Fruit fly (Drosophila melanogaster) whole organism, adult: ENCODE measurements around the gene gcm.

Experiments
- CG11617 ChIP-seq: fragments of 200-800 bp; sonication (Bioruptor generic); optimal IDR thresholded peaks from 2 replicates; lab custom pipeline; 2017; ENCODE audit warnings: mild to moderate bottlenecking, missing biosample characterization, missing genetic modification reagents, missing genetic modification characterization
- CG12768 ChIP-seq: fragments of 200-800 bp; sonication (Bioruptor generic); optimal IDR thresholded peaks from 2 replicates; lab custom pipeline; 2017; ENCODE audit warnings: missing biosample characterization, missing genetic modification characterization, mild to moderate bottlenecking, moderate library complexity, missing genetic modification reagents
- CG14711 ChIP-seq: fragments of 200-800 bp; sonication (Bioruptor generic); optimal IDR thresholded peaks from 2 replicates; lab custom pipeline; 2018; ENCODE audit warnings: missing biosample characterization, mild to moderate bottlenecking, missing genetic modification characterization, moderate library complexity
- CG1620 ChIP-seq: fragments of 200-800 bp; sonication (Bioruptor generic); optimal IDR thresholded peaks from 2 replicates; lab custom pipeline; 2016; ENCODE audit warnings: missing biosample characterization, missing genetic modification characterization
- CG33017 ChIP-seq: fragments of 200-800 bp; sonication (Bioruptor generic); optimal IDR thresholded peaks from 2 replicates; lab custom pipeline; 2018; ENCODE audit warnings: missing biosample characterization, mild to moderate bottlenecking, missing genetic modification characterization, moderate library complexity
- CG5204 ChIP-seq: fragments of 200-800 bp; sonication (Bioruptor generic); optimal IDR thresholded peaks from 2 replicates; lab custom pipeline; 2016; ENCODE audit warnings: missing biosample characterization, missing genetic modification characterization
- CG7045 ChIP-seq: fragments of 200-800 bp; sonication (Bioruptor generic); optimal IDR thresholded peaks from 2 replicates; lab custom pipeline; 2017; ENCODE audit warnings: missing biosample characterization, mild to moderate bottlenecking, missing genetic modification characterization
- CG7101 ChIP-seq: fragments of 200-800 bp; sonication (Bioruptor generic); optimal IDR thresholded peaks from 2 replicates; lab custom pipeline; 2018; ENCODE audit warnings: missing biosample characterization, mild to moderate bottlenecking, missing genetic modification characterization, moderate library complexity
- Clk ChIP-seq: fragments of 200-800 bp; sonication (Bioruptor generic); optimal IDR thresholded peaks from 2 replicates; lab custom pipeline; 2017; ENCODE audit warnings: missing biosample characterization, missing genetic modification characterization
- Crg-1 ChIP-seq: fragments of 200-800 bp; sonication (Bioruptor generic); optimal IDR thresholded peaks from 2 replicates; lab custom pipeline; 2016; ENCODE audit warnings: missing biosample characterization, missing genetic modification characterization
- Hr96 ChIP-seq: fragments of 200-800 bp; sonication (Bioruptor generic); optimal IDR thresholded peaks from 2 replicates; lab custom pipeline; 2016; ENCODE audit warnings: missing biosample characterization, missing genetic modification characterization
- bab1 ChIP-seq: fragments of 200-800 bp; sonication (Bioruptor generic); optimal IDR thresholded peaks from 3 replicates; lab custom pipeline; 2019; ENCODE audit warnings: missing biosample characterization, mild to moderate bottlenecking, missing genetic modification characterization, moderate library complexity
- cic ChIP-seq: fragments of 200-800 bp; sonication (Bioruptor generic); optimal IDR thresholded peaks from 2 replicates; lab custom pipeline; 2017; ENCODE audit warnings: missing biosample characterization, mild to moderate bottlenecking, missing genetic modification characterization, moderate library complexity
- cnc ChIP-seq, 2 experiments: fragments of >200 bp; optimal IDR thresholded peaks; 2 replicates each; lab custom pipeline; 2017
- kay ChIP-seq: fragments of 200-800 bp; sonication (Bioruptor generic); peaks from one replicate; lab custom pipeline; 2016; ENCODE audit warnings: missing biosample characterization, missing genetic modification characterization, borderline replicate concordance
- ovo ChIP-seq: fragments of 200-800 bp; sonication (Bioruptor generic); optimal IDR thresholded peaks from 2 replicates; lab custom pipeline; 2016; ENCODE audit warnings: missing biosample characterization, missing genetic modification characterization
- pad ChIP-seq: fragments of 200-800 bp; sonication (Bioruptor generic); optimal IDR thresholded peaks from 3 replicates; lab custom pipeline; 2017; ENCODE audit warnings: missing biosample characterization, missing genetic modification characterization, mild to moderate bottlenecking, moderate library complexity, missing genetic modification reagents
- tj ChIP-seq: fragments of 200-800 bp; sonication (Bioruptor generic); optimal IDR thresholded peaks from 3 replicates; lab custom pipeline; 2017; ENCODE audit warnings: missing biosample characterization, mild to moderate bottlenecking, missing genetic modification characterization, moderate library complexity
- toe ChIP-seq: fragments of 200-800 bp; sonication (Bioruptor generic); optimal IDR thresholded peaks from 2 replicates; lab custom pipeline; 2016; ENCODE audit warnings: missing biosample characterization, missing genetic modification characterization

Gene gcm

dm6 chr2L:9601220-9601619, 19.7 kb upstream of the gcm start:
- TF ChIP-seq CG11617 (GFP tag; lab: Kevin White, UChicago) (no peak), Clk (GFP tag; lab: Kevin White, UChicago) (no peak), CG1620 (GFP tag; lab: Kevin White, UChicago) (no peak), Crg-1 (GFP tag; lab: Kevin White, UChicago) (no peak), ovo (GFP tag; lab: Kevin White, UChicago) (no peak), Hr96 (GFP tag; lab: Kevin White, UChicago) (no peak), tj (GFP tag; lab: Kevin White, UChicago) (no peak), CG5204 (GFP tag; lab: Kevin White, UChicago) (no peak), CG12768 (no peak)

dm6 chr2L:9600772-9601171, 19.2 kb upstream of the gcm start, which contains the start of gene CG4382:
CG4382 (minus strand) TSS chr2L:9600872.
- no peak for TF ChIP-seq tj (GFP tag; lab: Kevin White, UChicago)
- TF ChIP-seq ovo (GFP tag; lab: Kevin White, UChicago): no peak
- TF ChIP-seq CG12768: no peak
- TF ChIP-seq CG5204 (GFP tag; lab: Kevin White, UChicago): no peak
- no peak for TF ChIP-seq Crg-1 (GFP tag; lab: Kevin White, UChicago)
- TF ChIP-seq CG7045 (GFP tag; lab: Kevin White, UChicago): no peak
- no peak for TF ChIP-seq CG1620 (GFP tag; lab: Kevin White, UChicago)
- TF ChIP-seq CG7101 (tag; lab: Kevin White, UChicago): no peak
- no peak for TF ChIP-seq Hr96 (GFP tag; lab: Kevin White, UChicago)
- no peak for TF ChIP-seq Clk (GFP tag; lab: Kevin White, UChicago)

dm6 chr2L:9598390-9598789, 16.8 kb upstream of the gcm start:
- no peak for TF ChIP-seq Clk (GFP tag; lab: Kevin White, UChicago)
- no peak for TF ChIP-seq kay (GFP tag; lab: Kevin White, UChicago)
- TF ChIP-seq toe (GFP tag; lab: Kevin White, UChicago): no peak
- no peak for TF ChIP-seq ovo (GFP tag; lab: Kevin White, UChicago)
- TF ChIP-seq cic (GFP tag; lab: Kevin White, UChicago): no peak
- no peak for TF ChIP-seq CG1620 (GFP tag; lab: Kevin White, UChicago)
- no peak for TF ChIP-seq CG7045 (GFP tag; lab: Kevin White, UChicago)
- no peak for TF ChIP-seq CG7101 (tag; lab: Kevin White, UChicago)

dm6 chr2L:9594625-9595300, 13.2 kb upstream of the gcm start:
- TF ChIP-seq tj (GFP tag; lab: Kevin White, UChicago) (no peak), kay (GFP tag; lab: Kevin White, UChicago) (no peak), Crg-1 (GFP tag; lab: Kevin White, UChicago) (no peak), bab1 (no peak), CG12768 (no peak), CG5204 (GFP tag; lab: Kevin White, UChicago) (no peak), CG33017 (no peak), Clk (GFP tag; lab: Kevin White, UChicago) (no peak), Hr96 (GFP tag; lab: Kevin White, UChicago) (no peak), CG11617 (GFP tag; lab: Kevin White, UChicago) (no peak), toe (GFP tag; lab: Kevin White, UChicago) (no peak), CG7045 (GFP tag; lab: Kevin White, UChicago) (no peak)

dm6 chr2L:9591146-9591545, 9.6 kb upstream of the gcm start:
- TF ChIP-seq toe (GFP tag; lab: Kevin White, UChicago): no peak
- TF ChIP-seq ovo (GFP tag; lab: Kevin White, UChicago): no peak
- TF ChIP-seq CG7101 (tag; lab: Kevin White, UChicago): no peak

- no peak for TF ChIP-seq CG5204 (GFP tag; lab: Kevin White, UChicago)
- no peak for TF ChIP-seq CG33017
- no peak for TF ChIP-seq toe (GFP tag; lab: Kevin White, UChicago)
- no peak for TF ChIP-seq pad (GFP tag; lab: Kevin White, UChicago)
- no peak for TF ChIP-seq cnc (optimal IDR thresholded peaks at IDR 0.05; lab: Kevin White, UChicago)
These were observed 7.6 kb upstream of the gcm start, which contains the start of gene CG3841 for dm6 chr2L:9589176-9589575. CG3841 (plus strand) TSS chr2L:9589476.

- TF ChIP-seq CG5204 (GFP tag; lab: Kevin White, UChicago) (no peak), bab1 (no peak), CG14711 (tag; lab: Kevin White, UChicago) (no peak), Crg-1 (GFP tag; lab: Kevin White, UChicago) (no peak), toe (GFP tag; lab: Kevin White, UChicago) (no peak), CG12768 (no peak), CG7101 (tag; lab: Kevin White, UChicago) (no peak), cnc (optimal IDR thresholded peaks at IDR 0.05; lab: Kevin White, UChicago) (no peak), Hr96 (GFP tag; lab: Kevin White, UChicago) (no peak)
These were observed 4.4 kb upstream of the gcm start for dm6 chr2L:9585942-9586341.
